Fruit fly (Drosophila melanogaster) S2 (cell line): ENCODE results near the gene Mgat3.

Source experiments
- CG8478 ChIP-seq: fragments of >200 bp; optimal IDR thresholded peaks from 2 replicates; lab custom pipeline; 2018
- CTCF ChIP-seq, 2 experiments: fragments of >200 bp; optimal IDR thresholded peaks; 2 replicates each; lab custom pipeline; 2018

DNA sequence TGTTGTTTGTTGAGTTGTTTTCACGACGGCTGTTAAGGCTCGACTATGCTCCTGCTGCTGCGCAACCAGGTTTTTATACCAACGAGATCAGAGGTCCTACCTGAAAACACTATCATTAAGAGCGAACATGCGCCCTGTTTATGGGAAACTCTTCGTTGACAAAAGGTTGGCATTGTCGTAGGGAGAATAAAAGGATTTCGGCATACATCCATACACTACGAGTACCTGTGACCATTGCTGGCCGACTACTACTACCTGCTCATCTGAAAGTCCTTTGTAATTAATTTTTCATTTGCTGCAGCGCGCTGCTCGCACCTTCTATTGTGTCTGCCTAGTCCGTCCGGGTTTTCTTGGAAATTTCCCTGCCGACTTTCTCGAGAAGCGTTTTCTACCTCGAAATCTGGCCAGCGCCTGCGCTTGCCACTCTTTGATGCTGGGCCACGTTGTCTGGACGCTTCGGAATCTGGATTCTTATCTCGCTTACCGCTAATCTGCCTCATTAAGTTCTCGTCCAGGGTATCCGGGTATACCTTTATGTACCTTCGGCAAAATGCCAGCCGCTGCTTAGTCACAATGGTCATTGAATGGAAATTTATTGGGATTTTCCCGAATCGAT is 42.9 kb upstream of the Mgat3 start, which contains the start of gene CG15480:
- no peak for TF ChIP-seq CG8478
- TF ChIP-seq CTCF (optimal IDR thresholded peaks at IDR 0.05; lab: Kevin White, UChicago) = no peak
